Fruit fly (Drosophila melanogaster) whole organism, embryonic: ENCODE results near the gene msn.
A peak's percentile ranks its signal among the peaks of the same experiment; 100 is the strongest.

Experiments
- Atf6 ChIP-seq: fragments of 200-800 bp; sonication (Bioruptor generic); IDR thresholded peaks from 2 replicates; pipeline ENCODE4 v1.3.6; 2022; ENCODE audit warnings: missing biosample characterization, missing genetic modification characterization
- CG10979 ChIP-seq: fragments of 200-800 bp; sonication (Bioruptor generic); optimal IDR thresholded peaks from 2 replicates; lab custom pipeline; 2018; ENCODE audit warnings: missing biosample characterization, mild to moderate bottlenecking, missing genetic modification characterization, moderate library complexity
- CG11247 ChIP-seq: fragments of 200-800 bp; sonication (Bioruptor generic); IDR thresholded peaks from 2 replicates; pipeline ENCODE4 v1.3.6; 2022; ENCODE audit warnings: missing biosample characterization, missing genetic modification characterization
- CG11456 ChIP-seq: fragments of 200-800 bp; sonication (Bioruptor generic); IDR thresholded peaks from 3 replicates; pipeline ENCODE4 v1.3.6; 2022; ENCODE audit warnings: missing biosample characterization, missing genetic modification characterization
- CG11504 ChIP-seq: fragments of 200-800 bp; sonication (Bioruptor generic); optimal IDR thresholded peaks from 3 replicates; lab custom pipeline; 2019; ENCODE audit warnings: missing biosample characterization, mild to moderate bottlenecking, missing genetic modification characterization, moderate library complexity
- CG12104 ChIP-seq: fragments of 200-800 bp; sonication (Bioruptor generic); optimal IDR thresholded peaks from 3 replicates; lab custom pipeline; 2016; ENCODE audit warnings: missing biosample characterization, missing genetic modification characterization
- CG13775 ChIP-seq: fragments of 200-800 bp; sonication (Bioruptor generic); optimal IDR thresholded peaks from 3 replicates; lab custom pipeline; 2017; ENCODE audit warnings: missing biosample characterization, mild to moderate bottlenecking, missing genetic modification characterization
- CG17829 ChIP-seq: fragments of 200-800 bp; optimal IDR thresholded peaks from 2 replicates; lab custom pipeline; 2019; ENCODE audit warnings: missing biosample characterization, mild to moderate bottlenecking, missing genetic modification characterization, moderate library complexity
- CG18262 ChIP-seq: fragments of 200-800 bp; optimal IDR thresholded peaks from 3 replicates; lab custom pipeline; 2019; ENCODE audit warnings: missing biosample characterization, mild to moderate bottlenecking, missing genetic modification characterization, moderate library complexity
- CG2199 ChIP-seq: fragments of 200-800 bp; sonication (Bioruptor generic); IDR thresholded peaks from 3 replicates; pipeline ENCODE4 v1.3.6; 2022; ENCODE audit warnings: missing biosample characterization, missing genetic modification characterization
- CG3281 ChIP-seq: fragments of 200-800 bp; sonication (Bioruptor generic); optimal IDR thresholded peaks from 3 replicates; lab custom pipeline; 2017; ENCODE audit warnings: missing biosample characterization, mild to moderate bottlenecking, missing genetic modification characterization
- CG34376 ChIP-seq: fragments of 200-800 bp; sonication (Bioruptor generic); optimal IDR thresholded peaks from 2 replicates; lab custom pipeline; 2018; ENCODE audit warnings: missing biosample characterization, mild to moderate bottlenecking, missing genetic modification characterization
- CG3726 ChIP-seq: fragments of 200-800 bp; sonication (Bioruptor generic); IDR thresholded peaks from 3 replicates; pipeline ENCODE4, ENCODE4 v1.3.6; 2022; ENCODE audit warnings: missing biosample characterization, missing genetic modification characterization
- CG43689 ChIP-seq: fragments of 200-800 bp; sonication (Bioruptor generic); IDR thresholded peaks from 2 replicates; pipeline ENCODE4 v1.3.6; 2022; ENCODE audit warnings: missing biosample characterization, missing genetic modification characterization
- CG4854 ChIP-seq: fragments of 200-800 bp; sonication (Bioruptor generic); optimal IDR thresholded peaks from 2 replicates; lab custom pipeline; 2016; ENCODE audit warnings: missing biosample characterization, missing genetic modification characterization, inconsistent platforms
- CG5245 ChIP-seq: fragments of 200-800 bp; sonication (Bioruptor generic); optimal IDR thresholded peaks from 3 replicates; lab custom pipeline; 2016; ENCODE audit warnings: missing biosample characterization, missing genetic modification characterization
- CG6175 ChIP-seq: fragments of 200-800 bp; sonication (Bioruptor generic); IDR thresholded peaks from 3 replicates; pipeline ENCODE4 v1.3.6; 2022; ENCODE audit warnings: missing biosample characterization, missing genetic modification characterization
- CG7839 ChIP-seq: fragments of 200-800 bp; sonication (Bioruptor generic); optimal IDR thresholded peaks from 3 replicates; lab custom pipeline; 2018; ENCODE audit warnings: missing biosample characterization, mild to moderate bottlenecking, missing genetic modification characterization, moderate library complexity
- CG7987 ChIP-seq: fragments of 200-800 bp; sonication (Bioruptor generic); optimal IDR thresholded peaks from 2 replicates; lab custom pipeline; 2018; ENCODE audit warnings: missing biosample characterization, mild to moderate bottlenecking, missing genetic modification characterization, moderate library complexity
- CG9797 ChIP-seq: fragments of 200-800 bp; sonication (Bioruptor generic); optimal IDR thresholded peaks from 3 replicates; lab custom pipeline; 2018; ENCODE audit warnings: missing biosample characterization, mild to moderate bottlenecking, missing genetic modification characterization
- CG9817 ChIP-seq: fragments of 200-800 bp; sonication (Bioruptor generic); optimal IDR thresholded peaks from 2 replicates; lab custom pipeline; 2018; ENCODE audit warnings: missing biosample characterization, mild to moderate bottlenecking, missing genetic modification characterization, moderate library complexity
- D19A ChIP-seq: fragments of 200-800 bp; optimal IDR thresholded peaks from 3 replicates; lab custom pipeline; 2019; ENCODE audit warnings: missing biosample characterization, mild to moderate bottlenecking, missing genetic modification characterization, moderate library complexity
- Dll ChIP-seq: fragments of 200-800 bp; sonication (Bioruptor generic); IDR thresholded peaks from 4 replicates; pipeline ENCODE4 v1.3.6; 2022; ENCODE audit warnings: missing biosample characterization, missing genetic modification characterization; ENCODE audit not compliant: partially characterized antibody
- Doc2 ChIP-seq: fragments of 200-800 bp; sonication (Bioruptor generic); IDR thresholded peaks from 2 replicates; pipeline ENCODE4 v1.3.6; 2022; ENCODE audit warnings: missing biosample characterization, missing genetic modification characterization
- HLH54F ChIP-seq: fragments of 200-800 bp; sonication (Bioruptor generic); optimal IDR thresholded peaks from 3 replicates; lab custom pipeline; 2016; ENCODE audit warnings: missing biosample characterization, missing genetic modification characterization
- Hmx ChIP-seq: fragments of 200-800 bp; sonication (Bioruptor generic); optimal IDR thresholded peaks from 2 replicates; lab custom pipeline; 2016; ENCODE audit warnings: missing biosample characterization, missing genetic modification characterization
- Lim3 ChIP-seq: fragments of 200-800 bp; sonication (Bioruptor generic); IDR thresholded peaks from 2 replicates; pipeline ENCODE4 v1.3.6; 2022; ENCODE audit warnings: missing biosample characterization, missing genetic modification characterization
- Lpt ChIP-seq: fragments of >200 bp; optimal IDR thresholded peaks from 2 replicates; lab custom pipeline; 2018; ENCODE audit warnings: missing biosample characterization, missing genetic modification characterization
- Nf-YB ChIP-seq: fragments of 200-800 bp; sonication (Bioruptor generic); optimal IDR thresholded peaks from 3 replicates; lab custom pipeline; 2019; ENCODE audit warnings: missing biosample characterization, mild to moderate bottlenecking, missing genetic modification characterization, moderate library complexity
- Taf1 ChIP-seq: fragments of 200-800 bp; sonication (Bioruptor generic); IDR thresholded peaks from 2 replicates; pipeline ENCODE4 v1.3.6; 2022; ENCODE audit warnings: missing biosample characterization, missing genetic modification characterization
- Tbp ChIP-seq: fragments of >200 bp; optimal IDR thresholded peaks from 2 replicates; lab custom pipeline; 2018; ENCODE audit warnings: missing biosample characterization, missing genetic modification characterization
- Xrp1 ChIP-seq: fragments of 200-800 bp; sonication (Bioruptor generic); IDR thresholded peaks from 2 replicates; pipeline ENCODE4 v1.3.6; 2022; ENCODE audit warnings: missing biosample characterization, missing genetic modification characterization
- br ChIP-seq: fragments of >200 bp; optimal IDR thresholded peaks from 2 replicates; lab custom pipeline; 2017
- cad ChIP-seq: fragments of >200 bp; optimal IDR thresholded peaks from 2 replicates; lab custom pipeline; 2017; ENCODE audit warnings: missing biosample characterization, missing genetic modification characterization
- chm ChIP-seq: fragments of 200-800 bp; sonication (Bioruptor generic); IDR thresholded peaks from 2 replicates; pipeline ENCODE4 v1.3.6; 2022; ENCODE audit warnings: missing biosample characterization, missing genetic modification characterization
- corto ChIP-seq: fragments of 200-800 bp; sonication (Bioruptor generic); optimal IDR thresholded peaks from 2 replicates; lab custom pipeline; 2016; ENCODE audit warnings: missing biosample characterization, mild to moderate bottlenecking, missing genetic modification characterization, moderate library complexity
- fd102C ChIP-seq: fragments of 200-800 bp; sonication (Bioruptor generic); optimal IDR thresholded peaks from 2 replicates; lab custom pipeline; 2018; ENCODE audit warnings: missing biosample characterization, mild to moderate bottlenecking, missing genetic modification characterization, moderate library complexity
- h ChIP-seq: fragments of >200 bp; optimal IDR thresholded peaks from 2 replicates; lab custom pipeline; 2017
- ham ChIP-seq: fragments of 200-800 bp; sonication (Bioruptor generic); IDR thresholded peaks from 2 replicates; pipeline ENCODE4 v1.3.6; 2022; ENCODE audit warnings: missing biosample characterization, missing genetic modification characterization
- hkb ChIP-seq, 2 experiments: fragments of 200-800 bp in 1 of 2; fragments of >200 bp in 1 of 2; sonication (Bioruptor generic) in 1 of 2; IDR thresholded peaks in 1 of 2; optimal IDR thresholded peaks in 1 of 2; 2 replicates each; pipeline versions ENCODE4 v1.3.6 to Lab custom; 2017 to 2022; ENCODE audit warnings: missing biosample characterization in 1 of 2, missing genetic modification characterization in 1 of 2
- hth ChIP-seq: fragments of >200 bp; optimal IDR thresholded peaks from 2 replicates; lab custom pipeline; 2017; ENCODE audit warnings: inconsistent platforms
- jigr1 ChIP-seq: fragments of 200-800 bp; sonication (Bioruptor generic); IDR thresholded peaks from 3 replicates; pipeline ENCODE4 v1.3.6; 2022; ENCODE audit warnings: missing biosample characterization, missing genetic modification characterization
- klu ChIP-seq: fragments of 200-800 bp; sonication (Bioruptor generic); IDR thresholded peaks from 2 replicates; pipeline ENCODE4 v1.3.6; 2022; ENCODE audit warnings: missing biosample characterization, missing genetic modification characterization
- lbe ChIP-seq: fragments of 200-800 bp; sonication (Bioruptor generic); optimal IDR thresholded peaks from 2 replicates; lab custom pipeline; 2016; ENCODE audit warnings: missing biosample characterization, mild to moderate bottlenecking, missing genetic modification characterization
- maf-S ChIP-seq: fragments of 200-800 bp; sonication (Bioruptor generic); optimal IDR thresholded peaks from 2 replicates; lab custom pipeline; 2016; ENCODE audit warnings: missing biosample characterization, missing genetic modification characterization
- nau ChIP-seq: fragments of 200-800 bp; sonication (Bioruptor generic); optimal IDR thresholded peaks from 3 replicates; lab custom pipeline; 2017; ENCODE audit warnings: missing biosample characterization, mild to moderate bottlenecking, missing genetic modification characterization, missing genetic modification reagents
- odd ChIP-seq: fragments of 200-800 bp; sonication (Bioruptor generic); optimal IDR thresholded peaks from 2 replicates; lab custom pipeline; 2017; ENCODE audit warnings: missing biosample characterization, mild to moderate bottlenecking, missing genetic modification characterization
- pum ChIP-seq: fragments of 200-800 bp; sonication (Bioruptor generic); optimal IDR thresholded peaks from 2 replicates; lab custom pipeline; 2016; ENCODE audit warnings: missing biosample characterization, missing genetic modification characterization
- sisA ChIP-seq: fragments of 200-800 bp; sonication (Bioruptor generic); IDR thresholded peaks from 2 replicates; pipeline ENCODE4 v1.3.6; 2022; ENCODE audit warnings: missing biosample characterization, missing genetic modification characterization
- slou ChIP-seq: fragments of 200-800 bp; sonication (Bioruptor generic); optimal IDR thresholded peaks from 3 replicates; lab custom pipeline; 2016; ENCODE audit warnings: missing biosample characterization, missing genetic modification characterization
- sna ChIP-seq: fragments of 200-800 bp; sonication (Bioruptor generic); IDR thresholded peaks from 2 replicates; pipeline ENCODE4 v1.3.6; 2022; ENCODE audit warnings: missing biosample characterization, missing genetic modification characterization; ENCODE audit not compliant: partially characterized antibody
- tup ChIP-seq: fragments of 200-800 bp; sonication (Bioruptor generic); optimal IDR thresholded peaks from 2 replicates; lab custom pipeline; 2016; ENCODE audit warnings: missing biosample characterization, mild to moderate bottlenecking, missing genetic modification characterization, moderate library complexity
- vfl ChIP-seq: fragments of 200-800 bp; sonication (Bioruptor generic); optimal IDR thresholded peaks from 2 replicates; lab custom pipeline; 2016; ENCODE audit warnings: missing biosample characterization, missing genetic modification characterization

msn gene

dm6 chr3L:2532377-2532776, 54.0 kb downstream of the msn start (continued):
- TF ChIP-seq Hmx (GFP tag; lab: Kevin White, UChicago) (no peak), Taf1 (peak; percentile 32; the same call in 1 of the 2 replicates), vfl (GFP tag; lab: Kevin White, UChicago) (no peak), Atf6 (GFP tag; lab: Robert Waterston, UW) (peak; percentile 30; the same call in 1 of the 2 replicates), Lpt (no peak), D19A (tag; lab: Kevin White, UChicago) (peak; percentile 53), CG6175 (GFP tag; lab: Robert Waterston, UW) (no peak), CG10979 (tag; lab: Kevin White, UChicago) (peak; percentile 9), CG43689 (GFP tag; lab: Robert Waterston, UW) (no peak), CG11456 (GFP tag; lab: Robert Waterston, UW) (peak; percentile 72), lbe (GFP tag; lab: Kevin White, UChicago) (no peak), odd (GFP tag; lab: Kevin White, UChicago) (no peak), fd102C (GFP tag; lab: Kevin White, UChicago) (no peak), corto (no peak), CG4854 (no peak), klu (GFP tag; lab: Robert Waterston, UW) (peak; percentile 25; the same call in 1 of the 2 replicates), tup (GFP tag; lab: Kevin White, UChicago) (no peak), hth (lab: Kevin White, UChicago) (no peak), CG9817 (tag; lab: Kevin White, UChicago) (peak; percentile 23), pum (peak; percentile 1), HLH54F (GFP tag; lab: Kevin White, UChicago) (no peak), jigr1 (GFP tag; lab: Robert Waterston, UW) (peak; percentile 44; the same call in 1 of the 3 replicates), CG17829 (tag; lab: Kevin White, UChicago) (peak; percentile 15), chm (GFP tag; lab: Robert Waterston, UW) (no peak), CG13775 (GFP tag; lab: Kevin White, UChicago) (no peak), cad (GFP tag; lab: Kevin White, UChicago) (no peak), slou (GFP tag; lab: Kevin White, UChicago) (no peak), nau (GFP tag; lab: Kevin White, UChicago) (no peak), Dll (no peak), CG34376 (GFP tag; lab: Kevin White, UChicago) (no peak), CG5245 (GFP tag; lab: Kevin White, UChicago) (peak; percentile 6), CG3281 (no peak), ham (no peak), Doc2 (GFP tag; lab: Robert Waterston, UW) (no peak), CG7839 (tag; lab: Kevin White, UChicago) (peak; percentile 58), Nf-YB (GFP tag; lab: Kevin White, UChicago) (no peak), CG3726 (GFP tag; lab: Robert Waterston, UW) (peak; percentile 64; the same call in 1 of the 3 replicates), CG9797 (GFP tag; lab: Kevin White, UChicago) (no peak), maf-S (GFP tag; lab: Kevin White, UChicago) (no peak), Lim3 (GFP tag; lab: Robert Waterston, UW) (0 out of 2 replicates have a peak, but pooled peaks have one; percentile 27), h (lab: Kevin White, UChicago) (no peak), CG11247 (peak; percentile 50), br (lab: Kevin White, UChicago) (no peak), Tbp (GFP tag; lab: Kevin White, UChicago) (no peak), CG18262 (tag; lab: Kevin White, UChicago) (peak; percentile 12), hkb (optimal IDR thresholded peaks at IDR 0.05; lab: Kevin White, UChicago) (no peak), hkb (GFP tag; IDR thresholded peaks at IDR 0.05; lab: Robert Waterston, UW) (peak; percentile 63), sna (no peak), Xrp1 (GFP tag; lab: Robert Waterston, UW) (peak; percentile 63), CG7987 (GFP tag; lab: Kevin White, UChicago) (peak; percentile 31), CG12104 (GFP tag; lab: Kevin White, UChicago) (no peak), CG11504 (tag; lab: Kevin White, UChicago) (peak; percentile 53), CG2199 (0 out of 3 replicates have a peak, but pooled peaks have one; percentile 60), sisA (GFP tag; lab: Robert Waterston, UW) (peak; percentile 81)
